Fruit fly (Drosophila melanogaster): ENCODE data around the gene amd.

dm6 chr2L:19133465-19134365, 23.8 kb downstream of the amd start, which contains the start of gene brat:
- peak; percentile 40 for TF ChIP-seq Lhr (GFP tag; optimal IDR thresholded peaks at IDR 0.05)
- TF ChIP-seq Optix (GFP tag; IDR thresholded peaks at IDR 0.05) = no peak
- 0 out of 2 replicates have a peak, but pooled peaks have one; percentile 11 for TF ChIP-seq onecut (GFP tag; IDR thresholded peaks at IDR 0.05)
- TF ChIP-seq dmrt11E (tag; optimal IDR thresholded peaks at IDR 0.05) = peak; percentile 53
- peak; percentile 88 for TF ChIP-seq CG15514 (GFP tag; optimal IDR thresholded peaks at IDR 0.05)
- TF ChIP-seq Bdp1 (GFP tag; optimal IDR thresholded peaks at IDR 0.05) = no peak
- TF ChIP-seq Dfd (GFP tag; optimal IDR thresholded peaks at IDR 0.05) = no peak
- TF ChIP-seq chinmo (GFP tag; IDR thresholded peaks at IDR 0.05; ENCODE audit: partially characterized antibody) = peak; percentile 81; the same call in 2 of the 4 replicates
- TF ChIP-seq lilli (GFP tag; optimal IDR thresholded peaks at IDR 0.05) = peak; percentile 80
- TF ChIP-seq otp (GFP tag; IDR thresholded peaks at IDR 0.05) = no peak
- no peak for TF ChIP-seq sim (GFP tag; IDR thresholded peaks at IDR 0.05)
- no peak for TF ChIP-seq CG6254 (GFP tag; optimal IDR thresholded peaks at IDR 0.05)
